Fruit fly (Drosophila melanogaster) Kc167 (cell line): ENCODE measurements around the gene CG9784.

ENCODE experiments used
- Myc ChIP-seq: fragments of >200 bp; optimal IDR thresholded peaks from 2 replicates; lab custom pipeline; 2017; ENCODE audit warnings: missing external identifiers
- Sin3A ChIP-seq: fragments of >200 bp; optimal IDR thresholded peaks from 2 replicates; lab custom pipeline; 2018; ENCODE audit warnings: missing external identifiers
- h ChIP-seq: fragments of >200 bp; optimal IDR thresholded peaks from 3 replicates; lab custom pipeline; 2018; ENCODE audit warnings: missing external identifiers
- insv ChIP-seq: fragments of >200 bp; optimal IDR thresholded peaks from 3 replicates; lab custom pipeline; 2018; ENCODE audit warnings: missing external identifiers
- psq ChIP-seq: fragments of >200 bp; optimal IDR thresholded peaks from 2 replicates; lab custom pipeline; 2017; ENCODE audit warnings: missing external identifiers
- ttk ChIP-seq: sonication (Bioruptor generic); optimal IDR thresholded peaks from 2 replicates; lab custom pipeline; 2017; ENCODE audit warnings: missing external identifiers

CG9784 gene

DNA sequence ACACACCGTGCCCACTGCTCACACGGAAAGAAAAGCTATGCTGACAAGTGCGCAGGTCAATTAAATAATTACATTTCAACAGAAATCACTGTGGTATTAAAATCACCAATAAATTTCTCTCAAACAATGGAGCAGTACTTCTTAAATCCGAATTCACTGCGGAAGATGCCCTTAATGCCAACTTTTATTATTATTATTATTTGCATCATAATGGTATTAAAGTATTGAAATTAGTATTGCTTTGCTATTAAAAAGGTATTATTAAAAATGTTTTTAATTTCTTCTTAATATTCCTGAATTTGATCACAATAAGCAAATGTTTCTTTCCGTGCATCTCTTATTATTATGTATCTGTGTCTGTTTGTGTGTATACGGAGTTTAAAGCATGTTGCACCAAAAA, 19.0 kb downstream of the CG9784 start:
- no peak for TF ChIP-seq Myc (lab: Kevin White, UChicago)

DNA sequence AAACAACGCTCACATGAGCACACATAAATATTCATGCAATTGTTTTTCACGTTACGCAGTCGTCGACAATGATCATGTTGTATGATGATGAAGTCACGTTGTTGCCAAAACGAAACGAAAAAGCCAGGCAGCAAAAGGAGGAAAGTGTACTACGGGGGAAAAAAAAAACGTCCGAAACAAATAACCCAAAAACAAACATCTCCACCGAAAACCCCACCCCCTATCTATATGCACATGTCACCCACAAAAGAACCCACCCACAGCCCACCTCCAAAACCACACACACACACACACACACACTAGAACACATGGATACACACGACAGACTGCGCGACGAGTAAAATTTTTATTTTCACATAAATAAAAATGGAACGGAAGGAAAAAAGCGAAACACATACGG, 23.9 kb downstream of the CG9784 start:
- TF ChIP-seq Sin3A (no peak), Myc (lab: Kevin White, UChicago) (no peak), ttk (lab: Kevin White, UChicago) (no peak), insv (lab: Kevin White, UChicago) (no peak), psq (no peak), h (lab: Kevin White, UChicago) (no peak)

DNA sequence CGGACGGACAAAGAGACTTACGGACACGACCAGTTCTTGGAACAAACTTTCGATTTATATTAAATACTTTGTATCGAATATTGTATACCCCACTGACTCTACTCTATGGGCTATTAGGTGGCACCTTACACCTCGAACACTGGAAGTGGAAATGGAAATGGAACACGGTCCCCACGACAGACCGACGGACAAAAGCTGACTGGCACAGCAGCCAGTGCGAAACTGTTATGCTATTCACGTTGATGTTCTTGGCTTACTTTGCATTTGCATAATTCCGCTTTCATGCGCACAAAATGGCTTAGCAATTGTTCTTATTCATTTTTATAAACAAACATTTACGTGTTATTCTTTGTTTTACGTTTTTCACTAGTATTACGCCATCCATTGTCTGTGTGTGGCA, 24.9 kb downstream of the CG9784 start:
- no peak for TF ChIP-seq psq
- no peak for TF ChIP-seq insv (lab: Kevin White, UChicago)
- no peak for TF ChIP-seq h (lab: Kevin White, UChicago)
- TF ChIP-seq ttk (lab: Kevin White, UChicago): no peak
- TF ChIP-seq Sin3A: no peak
- TF ChIP-seq Myc (lab: Kevin White, UChicago): no peak

DNA sequence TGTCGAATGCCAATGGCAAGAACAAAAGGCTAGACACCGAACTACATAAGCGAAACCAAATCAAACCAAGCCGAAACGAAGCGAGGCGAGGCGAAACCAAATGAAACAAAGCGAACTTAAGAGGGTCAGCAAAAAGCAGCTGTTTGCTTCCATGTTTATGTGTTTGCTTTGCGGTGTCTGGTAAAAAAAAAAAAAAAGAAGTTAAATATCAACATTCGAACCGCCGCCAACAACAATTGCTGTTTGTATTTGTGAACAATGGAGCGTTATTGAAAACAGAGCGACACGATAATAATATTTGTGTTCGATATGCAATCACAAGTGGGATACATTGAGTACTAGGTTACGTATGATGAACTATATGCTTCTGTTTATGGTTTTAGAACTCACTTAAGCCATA, 25.4 kb downstream of the CG9784 start:
- TF ChIP-seq Sin3A (no peak), Myc (lab: Kevin White, UChicago) (no peak), insv (lab: Kevin White, UChicago) (no peak), psq (no peak), h (lab: Kevin White, UChicago) (no peak), ttk (lab: Kevin White, UChicago) (no peak)

DNA sequence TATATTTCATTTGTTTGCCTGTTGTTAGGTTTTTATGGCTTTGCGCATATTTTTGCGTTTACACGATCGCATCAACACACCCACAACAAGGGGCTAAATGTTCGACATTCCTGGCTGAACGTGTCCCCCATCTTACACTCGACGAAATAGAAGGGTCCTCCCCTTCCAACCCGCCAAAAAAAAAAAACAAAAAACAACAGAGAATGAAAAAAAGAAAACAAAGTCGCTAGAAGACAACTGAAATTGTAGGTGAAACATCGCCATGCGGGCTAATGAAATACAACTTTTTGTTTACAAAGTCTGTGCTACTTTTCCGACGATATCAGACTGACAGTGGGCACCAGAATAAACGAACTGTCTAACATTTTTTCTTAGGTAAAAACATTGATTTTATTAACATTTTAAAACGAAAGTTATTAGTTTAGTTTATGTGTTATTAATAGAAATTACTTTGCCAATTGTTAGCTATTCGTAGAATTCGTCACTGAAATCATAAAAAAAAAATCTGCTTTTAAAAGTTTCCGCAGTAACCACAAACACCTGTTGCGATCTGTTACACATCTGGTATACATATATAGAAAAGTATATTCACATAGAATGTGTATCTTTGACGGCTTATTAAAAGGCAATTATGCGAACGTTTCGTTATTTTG, 28.3 kb downstream of the CG9784 start:
- TF ChIP-seq Myc (lab: Kevin White, UChicago): no peak
- no peak for TF ChIP-seq ttk (lab: Kevin White, UChicago)
- no peak for TF ChIP-seq Sin3A
- TF ChIP-seq insv (lab: Kevin White, UChicago): no peak
- no peak for TF ChIP-seq h (lab: Kevin White, UChicago)
- TF ChIP-seq psq: no peak

DNA sequence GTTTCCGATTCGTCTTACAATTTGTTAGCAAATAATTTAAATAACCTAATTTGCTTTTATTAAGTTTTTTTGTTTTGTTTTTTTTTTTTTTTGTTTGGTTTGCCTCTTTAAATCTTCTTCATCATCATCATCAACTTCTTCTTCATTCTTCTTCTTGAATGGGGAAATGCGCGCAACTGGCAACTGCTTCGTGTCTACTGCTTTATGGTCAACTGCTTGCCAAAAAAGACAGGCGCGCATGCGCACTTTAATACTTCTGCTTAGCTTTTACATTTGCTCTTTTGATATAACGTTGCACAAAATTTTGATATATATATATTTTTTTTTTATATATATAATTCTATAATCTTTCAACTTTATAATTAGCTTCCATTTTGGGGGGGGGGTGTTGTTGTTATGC, 33.6 kb downstream of the CG9784 start:
- TF ChIP-seq psq: no peak
- TF ChIP-seq ttk (lab: Kevin White, UChicago): no peak
- no peak for TF ChIP-seq Sin3A
- no peak for TF ChIP-seq insv (lab: Kevin White, UChicago)
- TF ChIP-seq h (lab: Kevin White, UChicago): no peak
- TF ChIP-seq Myc (lab: Kevin White, UChicago): no peak

DNA sequence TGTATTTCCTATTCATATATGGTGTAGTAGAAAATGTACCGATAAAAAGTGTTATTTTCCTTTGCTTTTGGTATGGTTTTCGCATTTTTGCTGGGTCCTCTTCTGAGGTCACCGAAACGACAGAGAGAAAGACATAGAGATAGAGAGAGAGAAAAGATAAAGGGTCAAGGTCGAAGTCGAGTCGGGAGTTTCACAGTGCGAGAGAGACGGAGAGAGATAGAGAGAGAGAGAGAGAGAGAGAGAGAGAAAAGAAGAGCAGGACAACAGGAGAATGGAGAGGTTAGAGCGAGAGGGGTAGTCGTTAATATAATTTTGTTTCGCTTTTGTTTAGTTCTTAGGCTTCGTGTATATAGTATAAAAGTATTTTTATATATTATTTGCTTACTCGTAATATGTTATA, 36.8 kb downstream of the CG9784 start:
- TF ChIP-seq h (lab: Kevin White, UChicago): no peak
- TF ChIP-seq Sin3A: no peak
- TF ChIP-seq insv (lab: Kevin White, UChicago): no peak

DNA sequence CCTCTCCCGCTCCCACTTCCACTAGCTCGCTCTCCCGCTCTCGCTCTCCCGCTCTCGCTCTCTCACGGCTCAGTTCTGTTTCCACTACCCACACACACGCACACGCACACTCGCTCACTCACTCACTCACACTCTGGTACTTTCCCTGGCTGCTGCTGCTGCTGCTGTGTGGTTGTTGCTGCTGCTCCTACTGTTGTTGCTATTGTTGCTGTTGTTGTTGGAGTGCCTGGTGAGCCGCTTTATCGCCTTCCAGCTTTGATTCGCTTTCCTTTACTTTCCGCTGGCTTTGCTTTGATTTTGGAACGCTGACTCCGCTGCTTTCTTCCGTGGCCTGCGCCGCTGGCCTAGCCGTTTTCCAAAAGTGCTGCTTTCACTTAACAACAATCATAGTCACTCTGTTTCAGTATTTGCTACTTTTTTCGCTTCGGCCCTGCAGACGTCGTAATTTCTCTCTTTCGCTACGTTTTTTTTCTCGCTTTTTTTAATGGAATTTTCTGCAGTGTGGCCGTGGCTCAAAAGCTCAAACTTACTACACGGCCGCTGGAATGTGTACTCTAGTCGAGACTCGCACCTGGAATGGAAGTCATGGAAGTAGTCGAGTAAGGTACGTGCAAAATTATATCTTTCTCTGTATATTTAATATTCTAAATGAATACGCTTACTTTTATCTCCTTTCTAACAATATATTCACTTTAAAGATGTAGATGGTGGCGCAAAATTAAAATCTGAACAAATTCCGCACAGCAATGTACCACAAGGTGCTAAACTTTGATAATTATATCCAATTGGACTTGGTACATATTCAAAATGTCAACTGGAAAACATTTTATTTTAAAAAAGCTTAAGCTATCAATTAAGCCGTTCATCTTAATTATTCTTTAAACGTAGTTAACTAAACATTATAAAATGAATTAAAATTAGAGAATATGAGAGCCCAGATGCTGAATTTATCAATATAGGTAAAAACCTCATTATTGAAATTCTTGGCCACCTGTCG, 39.2 kb downstream of the CG9784 start, which contains the start of gene Pp2B-14D:
Gene Pp2B-14D (minus strand): TSS at position 503 of the 997 bp plus-strand sequence.
- TF ChIP-seq insv (lab: Kevin White, UChicago) (no peak), Myc (lab: Kevin White, UChicago) (no peak), psq (no peak), ttk (lab: Kevin White, UChicago) (no peak), h (lab: Kevin White, UChicago) (no peak), Sin3A (no peak)

DNA sequence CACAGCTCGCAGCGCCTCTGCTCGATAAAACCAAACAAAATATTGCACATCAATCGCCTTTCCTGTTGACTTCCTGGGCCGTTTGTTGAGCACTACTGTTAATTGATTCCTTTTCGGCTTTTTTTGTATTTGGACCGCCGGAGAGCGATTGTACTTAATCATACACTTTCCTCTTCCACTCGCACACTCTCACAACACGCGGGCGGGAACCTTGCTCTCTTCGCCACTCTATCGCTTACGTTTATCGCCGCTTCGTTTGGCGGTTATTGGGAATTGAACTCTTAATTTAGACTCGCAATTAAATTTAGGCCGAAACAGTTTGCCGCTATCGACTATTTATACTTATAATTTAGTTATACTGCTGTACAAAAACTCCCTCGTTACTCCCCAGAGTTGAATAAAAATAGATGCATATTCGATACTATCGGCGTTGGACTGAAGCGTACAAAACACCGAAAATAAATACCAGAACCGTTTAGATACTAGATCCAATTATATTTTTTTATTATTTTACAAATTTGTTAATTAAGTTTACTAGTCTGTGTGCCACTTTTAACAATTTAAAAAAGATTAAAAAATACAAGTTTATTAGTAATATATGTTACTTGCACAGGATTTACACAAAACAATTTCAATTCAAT, 45.4 kb downstream of the CG9784 start, which contains the start of gene Arp2:
Gene Arp2 (minus strand): TSS at position 427 of the 641 bp plus-strand sequence.
- no peak for TF ChIP-seq psq

DNA sequence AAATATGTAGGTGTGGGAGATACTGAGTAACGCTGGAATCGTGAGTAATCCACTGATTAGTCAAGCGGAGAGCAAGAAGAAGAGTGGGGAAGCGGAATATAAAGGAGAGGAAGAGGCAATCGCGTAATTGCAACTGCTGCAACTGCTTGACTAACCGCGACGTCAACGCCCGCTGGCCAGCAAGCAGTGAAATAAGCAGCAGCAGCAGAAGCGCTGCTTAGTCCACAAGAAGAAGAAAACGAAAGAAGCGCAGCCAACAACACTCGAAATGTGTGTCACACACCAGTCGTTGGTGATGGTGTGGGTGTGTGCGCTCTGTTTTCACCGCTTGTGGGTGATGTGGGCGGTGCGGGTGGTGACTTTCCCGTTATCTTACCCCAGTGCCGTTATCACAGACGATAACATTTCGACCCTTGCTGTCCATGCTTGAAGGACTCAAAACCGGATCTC, 46.0 kb downstream of the CG9784 start:
- TF ChIP-seq psq: no peak
- TF ChIP-seq Myc (lab: Kevin White, UChicago): no peak
- no peak for TF ChIP-seq h (lab: Kevin White, UChicago)
- TF ChIP-seq insv (lab: Kevin White, UChicago): no peak
- TF ChIP-seq Sin3A: no peak
- TF ChIP-seq ttk (lab: Kevin White, UChicago): no peak

DNA sequence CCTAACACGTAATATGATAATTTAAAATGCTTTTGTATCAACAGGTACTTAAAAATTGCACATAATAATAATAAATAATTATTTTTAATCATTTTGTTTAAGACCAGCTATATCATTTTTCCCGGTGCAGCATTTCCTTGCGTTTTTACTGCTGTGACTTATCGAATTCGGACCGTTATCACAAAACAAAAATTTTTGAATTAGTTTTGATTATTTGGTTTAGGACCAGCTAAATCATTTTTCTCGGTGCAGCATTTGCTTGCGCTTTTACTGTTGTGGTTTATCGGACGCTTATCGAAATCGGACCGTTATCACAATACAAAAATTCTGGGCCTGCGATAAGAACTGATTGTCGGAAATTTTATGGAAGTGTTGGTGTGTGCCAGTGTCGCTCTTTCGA, 46.4 kb downstream of the CG9784 start:
- TF ChIP-seq psq (no peak), h (lab: Kevin White, UChicago) (no peak), Myc (lab: Kevin White, UChicago) (no peak), ttk (lab: Kevin White, UChicago) (no peak), Sin3A (no peak), insv (lab: Kevin White, UChicago) (no peak)

DNA sequence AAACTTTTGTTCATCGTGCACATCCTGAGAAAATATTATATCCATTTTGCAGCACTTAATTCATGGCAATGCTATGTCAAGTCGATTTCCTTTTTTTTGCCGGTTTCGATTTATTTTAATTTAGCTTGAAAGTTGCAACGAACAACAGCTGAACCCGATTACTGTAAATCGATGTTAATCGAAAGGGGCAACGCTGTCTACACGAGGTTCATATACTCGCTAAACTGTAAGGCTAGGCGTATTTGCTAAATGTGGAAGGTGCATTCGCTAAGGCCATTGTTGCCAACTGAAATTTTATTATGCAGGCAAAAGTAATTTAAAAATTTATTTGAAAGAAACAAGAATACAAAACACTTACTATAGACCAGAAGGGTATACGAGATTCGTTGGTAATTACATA, 51.6 kb downstream of the CG9784 start, which contains the start of gene CG9902:
Gene CG9902 (minus strand): TSS at position 131 of the 400 bp plus-strand sequence.
- TF ChIP-seq ttk (lab: Kevin White, UChicago) (no peak), Sin3A (no peak), insv (lab: Kevin White, UChicago) (no peak), Myc (lab: Kevin White, UChicago) (no peak), h (lab: Kevin White, UChicago) (no peak), psq (no peak)
